Worm (Caenorhabditis elegans): Measurements from ENCODE around the gene sup-37.

DNA sequence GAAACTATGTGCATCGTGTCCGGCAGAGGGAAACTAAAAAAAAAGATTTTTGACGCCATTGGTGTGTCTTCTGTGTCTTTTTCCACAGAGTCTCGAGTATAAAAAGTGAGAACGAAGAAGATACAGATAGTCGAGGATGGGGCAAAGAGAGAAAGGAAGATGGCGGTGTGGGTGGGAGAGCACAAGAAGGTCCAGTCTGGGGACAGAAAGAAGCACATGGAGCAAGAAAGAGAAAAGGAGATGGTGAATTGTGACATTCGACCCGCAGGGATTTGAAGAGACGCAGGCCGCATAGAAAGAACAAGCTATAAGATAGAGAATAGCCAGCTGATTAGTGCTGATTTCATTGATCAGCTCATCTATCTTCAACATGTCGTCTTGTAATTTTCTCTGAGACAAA lies 15.9 kb downstream of the sup-37 start:
- TF ChIP-seq ama-1 (optimal IDR thresholded peaks at IDR 0.05) (no peak), hmg-4 (GFP tag; optimal IDR thresholded peaks at IDR 0.05) (no peak), sea-1 (GFP tag; conservative IDR thresholded peaks at IDR 0.05) (no peak), flt-1 (GFP tag; IDR thresholded peaks at IDR 0.05) (no peak), ceh-36 (tag; optimal IDR thresholded peaks at IDR 0.05) (no peak), B0310.2 (tag; optimal IDR thresholded peaks at IDR 0.05) (no peak), tbx-37 (GFP tag; conservative IDR thresholded peaks at IDR 0.05) (no peak), ets-7 (tag; optimal IDR thresholded peaks at IDR 0.05) (no peak), tra-4 (tag; optimal IDR thresholded peaks at IDR 0.05) (no peak), aly-1 (tag; optimal IDR thresholded peaks at IDR 0.05) (no peak), hnd-1 (tag; optimal IDR thresholded peaks at IDR 0.05) (no peak), scrt-1 (GFP tag; IDR thresholded peaks at IDR 0.05) (no peak), hmbx-1 (tag; optimal IDR thresholded peaks at IDR 0.05) (no peak)

Data from whole organism, early embryonic.